Worm (Caenorhabditis elegans) whole organism, L1 larva: ENCODE data around the gene T04A11.4.

ENCODE experiments used
- ama-1 ChIP-seq: fragments of 150-350 bp; optimal IDR thresholded peaks from 2 replicates; lab custom pipeline; 2014
- hlh-4 ChIP-seq: sonication (generic microtip); optimal IDR thresholded peaks from 2 replicates; lab custom pipeline; 2016; ENCODE audit warnings: mild to moderate bottlenecking, missing genetic modification characterization, missing compliant biosample characterization
- ztf-11 ChIP-seq, 2 experiments: sonication (generic microtip); optimal IDR thresholded peaks; 2 replicates each; lab custom pipeline; 2016 to 2017; ENCODE audit warnings: missing genetic modification characterization in 2 of 2, missing biosample characterization in 1 of 2, missing compliant biosample characterization in 1 of 2
- ztf-4 ChIP-seq: fragments of 150-350 bp; optimal IDR thresholded peaks from 2 replicates; lab custom pipeline; 2014; ENCODE audit warnings: missing biosample characterization, missing genetic modification characterization

DNA sequence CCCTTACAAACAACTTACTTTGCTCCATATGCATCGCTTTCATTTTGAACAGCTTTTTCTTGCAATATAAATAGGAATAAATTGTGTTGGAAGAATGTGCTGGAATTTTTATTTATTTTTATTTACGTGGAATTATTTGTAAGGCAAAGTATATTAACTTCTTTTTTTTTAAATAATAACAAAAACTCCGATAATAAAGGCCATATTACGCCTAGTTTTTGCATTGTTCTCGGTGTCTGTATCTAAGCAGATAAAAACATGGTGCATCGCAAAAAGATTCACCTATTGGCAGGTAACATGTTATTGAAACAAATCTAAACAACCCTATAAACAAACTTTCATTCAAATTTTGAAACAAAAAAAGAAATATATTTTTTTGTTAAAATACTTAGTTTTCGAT is 21.0 kb downstream of the T04A11.4 start, which contains the start of gene C25G4.8:
- TF ChIP-seq hlh-4 (no peak), ama-1 (lab: Kevin White, UChicago) (no peak), ztf-11 (tag; optimal IDR thresholded peaks at IDR 0.05; lab: Kevin White, UChicago) (no peak), ztf-4 (tag; lab: Kevin White, UChicago) (no peak)
